Fruit fly (Drosophila melanogaster) Kc167 (cell line): ENCODE results near the gene CG45099.

Experiments
- Myc ChIP-seq: fragments of >200 bp; optimal IDR thresholded peaks from 2 replicates; lab custom pipeline; 2017; ENCODE audit warnings: missing external identifiers
- Sin3A ChIP-seq: fragments of >200 bp; optimal IDR thresholded peaks from 2 replicates; lab custom pipeline; 2018; ENCODE audit warnings: missing external identifiers
- h ChIP-seq: fragments of >200 bp; optimal IDR thresholded peaks from 3 replicates; lab custom pipeline; 2018; ENCODE audit warnings: missing external identifiers
- insv ChIP-seq: fragments of >200 bp; optimal IDR thresholded peaks from 3 replicates; lab custom pipeline; 2018; ENCODE audit warnings: missing external identifiers
- psq ChIP-seq: fragments of >200 bp; optimal IDR thresholded peaks from 2 replicates; lab custom pipeline; 2017; ENCODE audit warnings: missing external identifiers
- ttk ChIP-seq: sonication (Bioruptor generic); optimal IDR thresholded peaks from 2 replicates; lab custom pipeline; 2017; ENCODE audit warnings: missing external identifiers

CG45099 gene

DNA sequence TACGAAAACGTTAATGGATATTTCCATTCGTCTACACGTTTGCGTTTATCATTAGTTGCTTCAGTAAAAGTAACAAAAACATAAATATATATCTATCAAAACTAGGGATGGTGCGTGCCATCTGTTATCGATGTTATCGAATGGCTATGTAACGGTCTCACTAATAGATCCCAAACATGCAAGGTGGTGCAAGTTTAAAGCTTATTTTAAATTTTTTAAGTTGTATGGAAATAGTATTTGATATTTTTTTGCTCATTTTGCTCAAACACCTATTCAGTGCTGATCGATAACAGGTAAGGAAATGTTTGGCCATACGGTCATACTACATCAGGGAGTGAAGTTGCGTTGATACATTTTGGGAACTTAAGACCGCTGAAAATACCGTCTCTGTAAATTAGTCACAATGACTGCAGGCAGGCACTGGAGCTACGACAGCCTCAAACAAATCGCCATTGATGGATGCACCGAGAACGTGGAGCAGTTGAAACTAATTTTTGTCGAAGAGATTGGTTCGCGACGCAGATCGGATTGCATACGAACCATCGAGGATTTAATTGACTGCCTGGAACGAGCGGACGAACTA is at the start of gene CG45099, which contains the start of the genes CG6015, pit and Fadd:
CG45099 (minus strand) TSS at position 127 of the 583 bp plus-strand sequence.
CG6015 (minus strand) TSS at position 127 of the 583 bp plus-strand sequence.
pit (plus strand) TSS at position 139 of the 583 bp plus-strand sequence.
Fadd (plus strand) TSS at position 296 of the 583 bp plus-strand sequence.
- TF ChIP-seq Myc = no peak

DNA sequence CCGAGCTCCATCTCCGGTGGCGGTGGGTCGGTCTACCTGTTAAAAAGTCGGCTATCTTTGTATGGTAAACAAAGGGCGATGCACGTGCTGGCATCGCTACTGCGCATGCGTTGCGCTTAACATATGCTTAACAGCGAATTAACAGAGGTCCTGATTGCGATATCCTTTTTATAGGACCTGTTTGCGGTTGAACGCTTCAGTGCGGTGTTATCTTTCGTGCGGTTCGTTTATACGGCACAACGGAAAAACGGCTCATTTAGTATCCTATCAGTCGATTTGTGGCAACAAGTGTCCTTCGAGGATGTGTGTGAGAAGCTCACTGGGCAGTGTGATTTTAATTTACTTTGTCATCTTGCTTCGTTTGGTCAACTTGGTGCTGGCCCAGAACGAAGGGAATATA is 46.1 kb upstream of the CG45099 start, which contains the start of gene CG13408:
CG13408 (plus strand) TSS at position 222 of the 400 bp plus-strand sequence.
- TF ChIP-seq Myc (no peak), insv (lab: Kevin White, UChicago) (no peak), ttk (lab: Kevin White, UChicago) (no peak), h (no peak), Sin3A (lab: Kevin White, UChicago) (no peak), psq (lab: Kevin White, UChicago) (no peak)

DNA sequence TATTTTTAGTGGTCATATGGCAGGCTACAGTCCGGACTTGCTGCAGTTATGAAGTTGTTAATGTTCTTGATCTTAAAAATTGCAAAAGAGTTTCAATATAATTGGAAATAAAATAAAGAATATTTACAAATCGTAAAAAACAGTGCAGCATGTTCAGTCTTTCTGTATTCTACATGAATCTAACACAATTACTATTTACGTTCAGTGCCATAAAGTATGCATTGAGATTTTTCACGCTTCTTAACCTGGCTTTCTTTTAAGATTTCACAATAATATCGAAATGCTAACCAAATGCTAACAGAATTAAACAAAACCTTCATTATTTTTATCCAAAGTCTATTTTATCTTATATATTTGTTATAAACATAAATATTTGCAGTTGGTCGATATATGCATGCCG is 38.5 kb upstream of the CG45099 start:
- TF ChIP-seq psq (lab: Kevin White, UChicago) = no peak
- TF ChIP-seq h = no peak
- no peak for TF ChIP-seq ttk (lab: Kevin White, UChicago)
- TF ChIP-seq Sin3A (lab: Kevin White, UChicago) = no peak
- TF ChIP-seq Myc = no peak
- TF ChIP-seq insv (lab: Kevin White, UChicago) = no peak

DNA sequence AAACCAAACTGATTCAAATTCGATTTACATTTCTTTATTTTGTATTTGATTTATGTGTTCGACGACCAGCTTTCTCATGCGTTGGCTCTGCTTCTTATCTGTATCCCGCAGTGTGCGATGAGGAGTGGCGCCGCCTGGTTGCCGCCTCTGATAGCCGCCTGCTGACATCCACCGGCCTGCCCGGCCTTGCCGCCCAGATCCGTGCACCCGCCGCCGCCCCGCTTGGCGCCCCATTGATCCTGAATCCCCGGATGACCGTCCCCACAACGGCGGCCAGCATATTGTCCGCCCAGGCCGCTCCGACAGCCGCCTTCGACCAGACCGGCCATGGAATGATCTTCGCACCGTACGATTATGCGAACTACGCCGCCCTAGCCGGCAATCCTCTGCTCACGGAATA is 37.5 kb upstream of the CG45099 start:
- TF ChIP-seq h (no peak), psq (lab: Kevin White, UChicago) (no peak), Sin3A (lab: Kevin White, UChicago) (no peak), Myc (no peak), insv (lab: Kevin White, UChicago) (no peak), ttk (lab: Kevin White, UChicago) (no peak)

DNA sequence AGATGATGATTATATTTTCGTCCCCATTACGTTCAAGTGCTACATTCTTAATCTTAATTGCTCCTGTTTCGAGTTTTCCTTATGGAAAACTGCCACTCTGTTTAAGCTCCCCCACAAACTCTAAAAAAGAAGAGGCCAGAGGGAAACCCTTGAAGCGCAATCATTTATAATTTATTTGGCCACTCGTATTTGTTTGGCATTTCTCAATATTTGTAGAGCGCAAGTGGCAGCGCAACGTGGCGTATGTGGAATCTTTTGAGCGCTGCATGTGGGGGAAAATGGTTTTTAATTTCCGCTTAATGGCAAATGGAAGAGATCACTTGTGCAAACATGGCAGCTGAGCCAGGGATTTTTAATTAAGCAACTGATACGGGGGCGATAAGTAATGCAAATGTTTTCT is 33.1 kb upstream of the CG45099 start:
- TF ChIP-seq psq (lab: Kevin White, UChicago) (no peak), ttk (lab: Kevin White, UChicago) (no peak), Sin3A (lab: Kevin White, UChicago) (no peak), h (no peak), insv (lab: Kevin White, UChicago) (no peak), Myc (no peak)

DNA sequence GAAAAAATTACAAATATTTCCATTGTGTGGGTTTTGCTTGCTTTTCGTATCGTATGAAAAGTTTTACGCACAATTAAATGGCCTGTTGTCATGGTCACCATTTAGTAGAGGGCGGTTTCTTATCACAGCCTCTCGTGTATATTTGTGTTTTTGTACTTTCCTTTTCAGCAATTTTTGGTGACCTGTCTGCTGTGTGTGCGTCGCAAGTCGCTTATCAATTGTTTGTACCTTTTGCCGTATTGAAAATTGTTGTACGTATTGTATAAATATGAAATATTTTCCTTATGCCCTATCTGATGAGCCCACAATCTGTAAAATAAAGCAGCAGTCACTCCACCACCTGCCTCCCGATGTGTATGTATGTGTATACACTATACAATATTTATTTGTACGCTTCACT is 32.4 kb upstream of the CG45099 start:
- no peak for TF ChIP-seq Sin3A (lab: Kevin White, UChicago)
- TF ChIP-seq ttk (lab: Kevin White, UChicago) = no peak
- TF ChIP-seq Myc = no peak
- no peak for TF ChIP-seq insv (lab: Kevin White, UChicago)
- TF ChIP-seq psq (lab: Kevin White, UChicago) = no peak
- no peak for TF ChIP-seq h

DNA sequence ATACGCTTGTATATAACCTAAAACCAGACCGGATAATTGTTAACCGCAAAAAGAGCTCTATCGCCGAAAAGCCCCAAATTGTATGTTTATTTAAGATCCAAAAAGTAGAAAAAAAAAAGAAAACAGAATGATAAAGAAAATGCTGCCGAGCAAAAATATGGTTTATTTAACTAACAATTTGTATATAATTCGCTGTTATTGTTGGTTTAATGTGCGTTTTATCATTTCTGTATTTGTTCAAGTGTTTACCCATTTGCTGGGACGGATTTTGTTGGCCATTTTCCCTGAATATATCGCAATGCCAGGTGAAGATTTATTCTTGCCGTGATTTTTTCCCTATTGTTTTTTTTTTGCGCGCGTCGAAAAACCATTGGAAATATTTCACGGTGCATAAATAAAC is 23.0 kb upstream of the CG45099 start:
- TF ChIP-seq insv (lab: Kevin White, UChicago) = no peak
- TF ChIP-seq Sin3A (lab: Kevin White, UChicago) = no peak
- TF ChIP-seq psq (lab: Kevin White, UChicago) = no peak
- TF ChIP-seq h = no peak
- no peak for TF ChIP-seq Myc
- no peak for TF ChIP-seq ttk (lab: Kevin White, UChicago)

DNA sequence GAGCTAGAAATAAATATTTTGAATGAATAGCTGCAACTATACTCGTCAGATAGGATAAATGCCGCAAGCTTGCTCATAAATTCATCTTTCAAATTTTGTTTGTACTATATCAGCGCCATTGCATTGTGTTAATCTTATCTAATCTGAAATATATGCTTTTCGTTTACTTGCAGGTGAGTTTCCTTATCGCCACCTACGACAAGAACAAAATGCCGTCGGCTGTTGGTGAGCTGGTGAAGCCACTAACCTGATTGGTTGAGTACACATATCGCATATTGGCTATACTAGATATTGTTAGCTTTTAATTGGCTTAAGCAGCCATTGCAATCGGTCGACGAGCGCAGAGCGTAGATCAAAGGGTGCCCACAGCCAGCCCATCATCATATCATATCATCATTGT is 19.7 kb upstream of the CG45099 start:
- TF ChIP-seq h = no peak
- TF ChIP-seq insv (lab: Kevin White, UChicago) = no peak
- TF ChIP-seq Myc = no peak
- no peak for TF ChIP-seq ttk (lab: Kevin White, UChicago)
- no peak for TF ChIP-seq Sin3A (lab: Kevin White, UChicago)
- no peak for TF ChIP-seq psq (lab: Kevin White, UChicago)

DNA sequence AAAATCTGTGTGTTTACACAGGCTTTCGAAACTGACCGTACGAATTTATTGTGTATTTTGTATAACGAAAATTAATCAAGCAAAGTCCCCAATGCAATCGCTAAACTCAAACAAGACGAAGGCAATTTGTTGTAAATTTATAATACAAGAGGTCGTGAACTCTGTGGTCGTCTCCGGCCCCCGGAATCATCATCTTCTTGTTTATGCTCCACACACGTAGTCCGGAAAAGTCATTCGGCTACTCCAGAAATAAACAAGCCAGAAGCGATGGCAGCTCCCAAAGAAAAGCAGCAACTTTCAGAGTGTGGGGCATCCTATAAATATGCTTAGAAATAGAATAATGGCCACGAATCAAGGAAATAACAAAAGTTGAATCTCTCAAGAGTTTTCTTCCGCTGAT is 19.1 kb upstream of the CG45099 start:
- TF ChIP-seq h (no peak), ttk (lab: Kevin White, UChicago) (no peak), Sin3A (lab: Kevin White, UChicago) (no peak), Myc (no peak), psq (lab: Kevin White, UChicago) (no peak), insv (lab: Kevin White, UChicago) (no peak)

DNA sequence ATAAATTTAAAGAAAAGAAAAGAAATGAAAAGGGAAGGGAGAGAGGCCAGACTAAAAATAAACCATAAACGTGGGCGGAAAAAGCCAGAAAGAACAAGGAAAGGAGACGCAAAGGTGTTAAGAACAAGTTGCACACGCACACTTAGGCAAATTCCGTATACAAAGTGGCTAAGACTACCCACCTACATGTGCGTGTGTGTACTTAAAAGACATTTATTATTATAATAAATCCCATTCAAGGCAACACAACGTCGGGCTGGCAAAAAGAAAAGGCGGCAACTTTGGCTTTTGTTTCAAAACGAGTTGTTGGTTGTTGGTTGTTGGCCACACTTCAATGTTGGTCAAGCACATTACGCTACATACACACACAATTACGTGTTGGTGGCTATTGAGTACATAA is 18.1 kb upstream of the CG45099 start:
- no peak for TF ChIP-seq h
- no peak for TF ChIP-seq Sin3A (lab: Kevin White, UChicago)
- no peak for TF ChIP-seq psq (lab: Kevin White, UChicago)
- TF ChIP-seq ttk (lab: Kevin White, UChicago) = no peak
- TF ChIP-seq insv (lab: Kevin White, UChicago) = no peak
- TF ChIP-seq Myc = no peak

DNA sequence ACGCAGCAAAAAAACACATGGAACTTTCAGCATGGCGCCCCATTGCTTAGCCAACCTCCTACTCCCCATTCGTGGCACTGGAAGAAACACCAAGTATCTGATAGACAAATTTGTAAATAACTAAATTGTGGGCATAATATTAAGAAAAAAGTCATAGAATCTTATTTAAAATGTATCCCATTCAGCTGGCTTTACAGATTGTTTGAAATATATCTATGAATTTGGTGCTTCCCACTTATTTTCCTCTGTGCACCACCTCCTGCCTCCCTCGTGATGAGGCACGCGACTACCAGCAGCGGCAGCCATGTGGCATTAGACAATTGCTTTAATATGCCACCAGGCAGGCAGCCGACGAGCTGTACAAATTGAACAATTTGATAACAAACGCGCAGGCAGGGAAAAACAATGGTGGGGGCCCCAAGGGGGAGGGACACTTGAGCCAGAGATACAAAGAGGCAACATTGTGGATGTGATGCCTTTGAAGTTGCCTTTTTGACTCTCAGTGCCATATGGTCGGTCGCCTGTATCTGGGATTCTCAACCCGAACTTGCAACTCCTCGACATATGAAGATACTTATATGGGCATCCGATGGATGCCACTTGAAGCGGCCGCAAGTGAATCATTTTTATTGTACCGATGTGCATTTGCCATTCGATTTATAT is 15.2 kb upstream of the CG45099 start:
- TF ChIP-seq Myc (no peak), h (no peak), psq (lab: Kevin White, UChicago) (no peak)

DNA sequence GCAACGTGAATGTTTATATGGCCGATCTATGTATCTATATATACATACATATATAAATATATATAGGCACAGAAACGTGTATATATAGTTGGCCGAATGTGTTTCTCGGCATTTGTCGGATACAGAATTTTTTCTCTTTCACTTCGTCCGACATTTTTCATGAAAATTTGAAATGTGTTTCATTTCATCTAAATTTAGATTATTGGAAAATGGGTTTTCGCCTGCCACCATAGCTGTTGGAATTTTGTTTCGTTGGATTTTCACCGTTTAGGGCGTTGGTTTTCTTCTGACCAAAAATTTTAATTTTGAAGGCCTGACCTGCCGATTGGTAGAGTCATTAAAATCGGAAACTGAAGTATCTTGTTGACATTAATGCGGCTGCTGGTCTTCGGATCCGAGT is 13.3 kb upstream of the CG45099 start:
- TF ChIP-seq Myc (no peak), ttk (lab: Kevin White, UChicago) (no peak), Sin3A (lab: Kevin White, UChicago) (no peak), psq (lab: Kevin White, UChicago) (no peak), h (no peak), insv (lab: Kevin White, UChicago) (no peak)

DNA sequence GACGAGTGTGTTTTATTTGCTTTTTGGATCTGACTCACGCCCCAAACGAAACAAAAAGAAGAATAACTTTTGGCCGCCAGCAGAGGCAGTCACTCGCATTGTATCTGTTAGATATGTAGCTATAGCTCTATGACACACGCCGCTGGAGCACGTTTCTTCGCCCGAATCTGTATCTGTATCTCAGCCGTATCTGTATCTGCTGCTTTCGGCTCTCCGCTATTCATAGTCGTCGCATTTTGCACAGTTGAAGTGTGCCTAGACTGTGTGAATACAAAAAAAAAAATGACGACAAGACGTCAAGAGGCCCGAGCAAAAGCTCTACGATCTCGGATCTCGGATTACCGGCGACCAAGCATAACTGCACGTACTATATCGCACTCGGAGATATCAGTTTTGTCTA is 12.6 kb upstream of the CG45099 start:
- no peak for TF ChIP-seq h
- no peak for TF ChIP-seq insv (lab: Kevin White, UChicago)
- no peak for TF ChIP-seq Myc
- no peak for TF ChIP-seq psq (lab: Kevin White, UChicago)
- TF ChIP-seq Sin3A (lab: Kevin White, UChicago) = no peak
- no peak for TF ChIP-seq ttk (lab: Kevin White, UChicago)
